Worm (Caenorhabditis elegans): ENCODE measurements around the gene C23H3.9.

- TF ChIP-seq unc-39 (tag; optimal IDR thresholded peaks at IDR 0.05) (no peak), mdl-1 (tag; optimal IDR thresholded peaks at IDR 0.05) (peak in 1 of 2 experiments; percentile 29), Y55F3AM.14 (GFP tag; optimal IDR thresholded peaks at IDR 0.05) (peak; percentile 23), lin-13 (GFP tag; optimal IDR thresholded peaks at IDR 0.05) (no peak), zag-1 (tag; optimal IDR thresholded peaks at IDR 0.05) (no peak)
Measured at ce11 chrII:66322-66721, 12.7 kb downstream of the C23H3.9 start.
